Worm (Caenorhabditis elegans): Measurements from ENCODE around the gene C24A8.5.

Gene C24A8.5

DNA sequence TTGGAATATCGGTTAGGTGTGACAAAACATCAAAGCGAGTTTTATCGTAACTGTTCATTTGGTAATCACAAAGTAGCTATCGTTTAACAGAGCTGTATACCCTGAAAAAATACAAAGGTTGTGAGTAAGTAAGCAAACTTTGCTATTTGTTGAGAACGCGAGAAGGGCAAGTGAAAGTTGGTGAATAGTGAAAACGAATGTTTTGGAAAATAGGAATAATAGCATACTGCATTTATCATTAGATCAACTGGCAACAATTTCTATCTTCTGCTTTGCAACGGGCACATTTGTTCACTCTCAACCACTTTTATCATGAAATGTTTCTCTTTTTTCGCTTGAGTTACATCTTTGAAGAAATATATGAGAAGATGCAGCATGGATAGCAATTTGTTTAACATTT, at the start of gene C24A8.5:
Gene C24A8.5, minus strand, starts transcription at position 101 of the 400 bp plus-strand sequence.
- TF ChIP-seq lin-15B (tag; optimal IDR thresholded peaks at IDR 0.05) (no peak), ztf-4 (tag; optimal IDR thresholded peaks at IDR 0.05) (no peak)

DNA sequence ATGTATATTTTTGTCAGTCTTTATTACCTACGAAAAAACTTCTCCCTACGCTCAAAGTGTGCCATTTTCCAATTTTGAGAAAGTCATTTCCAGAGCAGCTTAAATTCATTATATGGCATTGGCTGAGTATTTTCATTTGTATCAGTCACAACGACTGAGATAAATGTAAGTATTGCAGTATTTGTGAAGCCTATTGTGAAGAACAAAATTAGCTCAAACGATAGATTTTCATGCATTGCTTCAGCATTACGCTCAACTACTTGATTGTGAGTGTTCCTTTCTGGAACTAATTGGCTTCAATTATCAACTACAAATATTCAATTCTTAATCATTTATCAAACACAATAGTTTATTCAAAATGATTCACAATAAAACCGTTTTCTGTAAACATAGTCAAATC, 49.0 kb upstream of the C24A8.5 start, which contains the start of gene R160.12:
Gene R160.12, minus strand, starts transcription at position 101 of the 400 bp plus-strand sequence.
- TF ChIP-seq skn-1 (tag; optimal IDR thresholded peaks at IDR 0.05) (no peak), ztf-4 (tag; optimal IDR thresholded peaks at IDR 0.05) (no peak), zip-4 (GFP tag; optimal IDR thresholded peaks at IDR 0.05) (no peak), elt-3 (tag; optimal IDR thresholded peaks at IDR 0.05) (no peak), unc-30 (tag; optimal IDR thresholded peaks at IDR 0.05) (no peak), mep-1 (tag; optimal IDR thresholded peaks at IDR 0.05) (no peak), pag-3 (tag; optimal IDR thresholded peaks at IDR 0.05; ENCODE audit: borderline replicate concordance, insufficient read depth) (no peak), zag-1 (tag; optimal IDR thresholded peaks at IDR 0.05) (no peak), fkh-10 (GFP tag; optimal IDR thresholded peaks at IDR 0.05) (no peak), snu-23 (GFP tag; optimal IDR thresholded peaks at IDR 0.05) (no peak), tbx-2 (tag; optimal IDR thresholded peaks at IDR 0.05) (no peak), unc-86 (tag; optimal IDR thresholded peaks at IDR 0.05) (no peak), F16B12.6 (tag; optimal IDR thresholded peaks at IDR 0.05) (no peak), ama-1 (optimal IDR thresholded peaks at IDR 0.05) (no peak), ceh-82 (tag; optimal IDR thresholded peaks at IDR 0.05) (no peak), sox-4 (tag; optimal IDR thresholded peaks at IDR 0.05) (no peak), ceh-8 (GFP tag; optimal IDR thresholded peaks at IDR 0.05) (no peak), egl-27 (tag; optimal IDR thresholded peaks at IDR 0.05) (no peak), nhr-77 (tag; optimal IDR thresholded peaks at IDR 0.05) (no peak), fkh-8 (tag; optimal IDR thresholded peaks at IDR 0.05) (no peak)

DNA sequence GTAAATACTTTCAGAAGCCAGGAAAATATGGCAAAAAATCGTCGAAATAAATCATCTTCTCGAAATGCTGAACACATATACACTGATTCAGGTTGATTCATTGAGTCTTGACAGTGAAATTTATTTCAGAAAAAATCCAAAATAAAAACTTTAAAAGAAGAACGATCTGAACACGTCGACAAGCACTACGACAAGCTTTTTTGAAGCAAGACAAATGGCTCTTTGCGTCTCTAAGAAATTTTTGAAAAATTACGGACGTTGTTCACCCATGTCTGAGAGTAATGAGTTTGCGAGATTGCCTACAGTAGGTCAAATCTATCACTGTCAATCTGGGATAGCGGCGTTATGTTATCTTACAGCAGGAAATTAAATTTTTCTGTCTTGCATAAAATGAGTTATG, 48.1 kb upstream of the C24A8.5 start, which contains the start of gene R160.2:
Gene R160.2, minus strand, starts transcription at position 101 of the 400 bp plus-strand sequence.
- TF ChIP-seq ama-1 (optimal IDR thresholded peaks at IDR 0.05): no peak
- TF ChIP-seq blmp-1 (tag; optimal IDR thresholded peaks at IDR 0.05): no peak
- TF ChIP-seq mef-2 (tag; optimal IDR thresholded peaks at IDR 0.05): no peak
- TF ChIP-seq hpl-2 (GFP tag; optimal IDR thresholded peaks at IDR 0.05): no peak
- no peak for TF ChIP-seq ztf-11 (tag; optimal IDR thresholded peaks at IDR 0.05)
- TF ChIP-seq nhr-12 (tag; optimal IDR thresholded peaks at IDR 0.05): no peak
- no peak for TF ChIP-seq ceh-88 (GFP tag; IDR thresholded peaks at IDR 0.05)
- TF ChIP-seq unc-30 (tag; optimal IDR thresholded peaks at IDR 0.05): no peak
- TF ChIP-seq fkh-8 (tag; optimal IDR thresholded peaks at IDR 0.05): no peak
- TF ChIP-seq ces-1 (GFP tag; optimal IDR thresholded peaks at IDR 0.05): no peak
- no peak for TF ChIP-seq sox-4 (tag; optimal IDR thresholded peaks at IDR 0.05)
- TF ChIP-seq unc-98 (GFP tag; IDR thresholded peaks at IDR 0.05): no peak
- no peak for TF ChIP-seq snpc-4 (tag; optimal IDR thresholded peaks at IDR 0.05)
- no peak for TF ChIP-seq aly-2 (tag; optimal IDR thresholded peaks at IDR 0.05)

DNA sequence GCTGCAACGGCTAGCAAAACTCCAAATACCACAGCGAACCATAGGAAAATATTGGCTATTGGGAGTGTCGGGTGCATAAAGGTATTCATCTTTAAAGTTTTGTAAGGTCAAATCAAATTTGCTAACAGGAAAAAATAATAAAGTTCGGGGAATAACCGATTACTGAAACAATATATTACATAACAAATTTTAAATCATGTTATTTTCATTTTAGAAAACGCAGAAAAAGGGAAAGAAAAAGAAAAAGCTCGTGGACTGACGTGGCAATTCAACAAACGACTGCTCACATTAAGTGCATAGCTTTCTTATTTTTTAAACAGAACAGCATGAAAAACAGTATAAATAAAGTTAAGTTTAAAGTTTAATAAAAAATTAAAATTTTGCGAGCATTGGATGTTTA, 44.4 kb upstream of the C24A8.5 start, which contains the start of gene R160.6:
Gene R160.6, minus strand, starts transcription at position 101 of the 400 bp plus-strand sequence.
- no peak for TF ChIP-seq zip-4 (GFP tag; optimal IDR thresholded peaks at IDR 0.05)
- no peak for TF ChIP-seq nhr-77 (tag; optimal IDR thresholded peaks at IDR 0.05)
- no peak for TF ChIP-seq elt-3 (tag; optimal IDR thresholded peaks at IDR 0.05)
- TF ChIP-seq sox-4 (tag; optimal IDR thresholded peaks at IDR 0.05): no peak
- TF ChIP-seq alr-1 (tag; optimal IDR thresholded peaks at IDR 0.05; ENCODE audit: borderline replicate concordance): no peak
- no peak for TF ChIP-seq ztf-4 (tag; optimal IDR thresholded peaks at IDR 0.05)
- no peak for TF ChIP-seq dsc-1 (tag; optimal IDR thresholded peaks at IDR 0.05)
- no peak for TF ChIP-seq efl-1 (optimal IDR thresholded peaks at IDR 0.05)
- no peak for TF ChIP-seq efl-1 (GFP tag; optimal IDR thresholded peaks at IDR 0.05 in 1 of 2)
- TF ChIP-seq nhr-20 (tag; optimal IDR thresholded peaks at IDR 0.05): no peak
- TF ChIP-seq nhr-76 (tag; optimal IDR thresholded peaks at IDR 0.05): no peak
- TF ChIP-seq mef-2 (tag; optimal IDR thresholded peaks at IDR 0.05): no peak
- TF ChIP-seq fkh-10 (GFP tag; optimal IDR thresholded peaks at IDR 0.05): no peak
- no peak for TF ChIP-seq Y116A8C.19 (tag; optimal IDR thresholded peaks at IDR 0.05; ENCODE audit: borderline replicate concordance)
- no peak for TF ChIP-seq lsy-2 (tag; optimal IDR thresholded peaks at IDR 0.05)
- TF ChIP-seq lin-39 (tag; optimal IDR thresholded peaks at IDR 0.05): no peak
- no peak for TF ChIP-seq ceh-90 (tag; optimal IDR thresholded peaks at IDR 0.05)
- TF ChIP-seq ztf-11 (tag; optimal IDR thresholded peaks at IDR 0.05): no peak
- TF ChIP-seq swsn-7 (tag; optimal IDR thresholded peaks at IDR 0.05): no peak

All from whole organism, L1 larva.